Worm (Caenorhabditis elegans) whole organism, L2 larva: ENCODE data around the gene F07C6.3.

Source experiments
- blmp-1 ChIP-seq: sonication (generic microtip); optimal IDR thresholded peaks from 2 replicates; lab custom pipeline; 2017; ENCODE audit warnings: missing genetic modification characterization, mild to moderate bottlenecking, missing compliant biosample characterization, antibody characterized with exemption, moderate library complexity; ENCODE audit not compliant: insufficient read depth
- elt-1 ChIP-seq: fragments of 150-350 bp; optimal IDR thresholded peaks from 2 replicates; lab custom pipeline; 2014; ENCODE audit warnings: missing biosample characterization, missing genetic modification characterization
- lin-13 ChIP-seq: fragments of 150-350 bp; optimal IDR thresholded peaks from 2 replicates; lab custom pipeline; 2014; ENCODE audit warnings: missing biosample characterization, missing genetic modification reagents, missing genetic modification characterization
- mdl-1 ChIP-seq, 2 experiments: fragments of 150-350 bp in 1 of 2; sonication (generic microtip) in 1 of 2; optimal IDR thresholded peaks; 2 replicates each; lab custom pipeline; 2017; ENCODE audit warnings: missing biosample characterization in 2 of 2, missing genetic modification characterization in 2 of 2
- nhr-12 ChIP-seq: fragments of 150-350 bp; optimal IDR thresholded peaks from 2 replicates; lab custom pipeline; 2014; ENCODE audit warnings: missing biosample characterization, missing genetic modification characterization
- snpc-4 ChIP-seq: fragments of 150-350 bp; optimal IDR thresholded peaks from 2 replicates; lab custom pipeline; 2014; ENCODE audit warnings: missing biosample characterization, missing genetic modification characterization
- unc-39 ChIP-seq: fragments of 150-350 bp; optimal IDR thresholded peaks from 2 replicates; lab custom pipeline; 2014; ENCODE audit warnings: missing biosample characterization, missing genetic modification characterization
- unc-62 ChIP-seq: fragments of 150-350 bp; optimal IDR thresholded peaks from 2 replicates; lab custom pipeline; 2014; ENCODE audit warnings: missing biosample characterization, missing genetic modification reagents, missing genetic modification characterization
- ztf-4 ChIP-seq: fragments of 150-350 bp; optimal IDR thresholded peaks from 2 replicates; lab custom pipeline; 2014; ENCODE audit warnings: missing biosample characterization, missing genetic modification characterization

DNA sequence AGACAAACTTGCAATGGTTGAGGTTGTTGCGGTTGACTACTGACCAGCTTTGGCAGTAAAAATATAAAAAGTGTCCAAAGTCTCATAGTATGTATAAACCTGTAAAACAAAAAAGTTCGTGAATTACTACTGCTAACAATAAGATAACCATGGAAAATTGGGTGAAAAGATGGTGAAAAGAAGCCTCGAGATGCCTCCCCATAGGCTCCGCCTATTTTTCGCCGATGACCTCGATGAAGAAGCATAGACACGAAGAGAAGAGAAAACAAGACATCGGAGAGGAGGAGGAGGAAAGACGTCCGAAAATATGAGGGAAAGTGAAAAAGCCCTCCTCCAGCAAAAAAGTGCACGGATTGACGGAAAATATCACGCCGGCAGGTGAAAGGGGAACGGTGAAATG lies 47.6 kb upstream of the F07C6.3 start, which contains the start of gene T23F6.5:
- TF ChIP-seq ztf-4 (tag; lab: Kevin White, UChicago) (no peak), nhr-12 (no peak), mdl-1 (tag; optimal IDR thresholded peaks at IDR 0.05; lab: Kevin White, UChicago) (no peak), blmp-1 (tag; lab: Kevin White, UChicago) (no peak), lin-13 (GFP tag; lab: Kevin White, UChicago) (no peak), unc-62 (GFP tag; lab: Kevin White, UChicago) (no peak), unc-39 (tag; lab: Kevin White, UChicago) (no peak), elt-1 (tag; lab: Kevin White, UChicago) (no peak), snpc-4 (tag; lab: Kevin White, UChicago) (no peak)
